Worm (Caenorhabditis elegans) whole organism, early embryonic: Measurements from ENCODE around the gene sqd-1.
"Not testable (repeated sequence)": the region's sequence is repeated elsewhere in the genome, so short reads cannot be mapped to it uniquely, and the experiment has no call there.

Experiments
- B0310.2 ChIP-seq: sonication (generic microtip); optimal IDR thresholded peaks from 2 replicates; lab custom pipeline; 2016; ENCODE audit warnings: mild to moderate bottlenecking, missing genetic modification characterization, missing compliant biosample characterization
- F13C5.2 ChIP-seq: sonication (generic microtip); optimal IDR thresholded peaks from 2 replicates; lab custom pipeline; 2017; ENCODE audit warnings: mild to moderate bottlenecking, missing genetic modification characterization, inconsistent platforms, missing compliant biosample characterization
- aly-1 ChIP-seq: sonication (generic microtip); optimal IDR thresholded peaks from 2 replicates; lab custom pipeline; 2016; ENCODE audit warnings: missing genetic modification characterization, missing compliant biosample characterization
- ama-1 ChIP-seq: fragments of 150-350 bp; optimal IDR thresholded peaks from 2 replicates; lab custom pipeline; 2014
- ceh-13 ChIP-seq: fragments of 200-800 bp; sonication (Bioruptor generic); optimal IDR thresholded peaks from 2 replicates; lab custom pipeline; 2018; ENCODE audit warnings: mild to moderate bottlenecking, missing genetic modification characterization, missing compliant biosample characterization
- ceh-36 ChIP-seq: sonication (generic microtip); optimal IDR thresholded peaks from 2 replicates; lab custom pipeline; 2016; ENCODE audit warnings: missing genetic modification characterization, inconsistent platforms, missing compliant biosample characterization
- ets-7 ChIP-seq: sonication (generic microtip); optimal IDR thresholded peaks from 2 replicates; lab custom pipeline; 2016; ENCODE audit warnings: missing genotype, missing genetic modification characterization, missing compliant biosample characterization
- flt-1 ChIP-seq: fragments of 200-800 bp; sonication (Bioruptor generic); IDR thresholded peaks from 2 replicates; pipeline ENCODE4 v1.3.6; 2022; ENCODE audit warnings: missing genetic modification characterization, missing compliant biosample characterization
- hmbx-1 ChIP-seq: sonication (generic microtip); optimal IDR thresholded peaks from 2 replicates; lab custom pipeline; 2016; ENCODE audit warnings: mild to moderate bottlenecking, missing genetic modification characterization, missing compliant biosample characterization
- hmg-4 ChIP-seq: fragments of 200-800 bp; sonication (Bioruptor generic); optimal IDR thresholded peaks from 2 replicates; lab custom pipeline; 2018; ENCODE audit warnings: mild to moderate bottlenecking, missing genetic modification characterization, missing compliant biosample characterization
- hnd-1 ChIP-seq: sonication (generic microtip); optimal IDR thresholded peaks from 2 replicates; lab custom pipeline; 2016; ENCODE audit warnings: missing genetic modification characterization, missing compliant biosample characterization
- pes-1 ChIP-seq: fragments of 200-800 bp; sonication (Bioruptor generic); IDR thresholded peaks from 2 replicates; pipeline ENCODE4 v1.3.6; 2022; ENCODE audit warnings: missing genetic modification reagents, missing genetic modification characterization, missing compliant biosample characterization
- scrt-1 ChIP-seq: fragments of 200-800 bp; sonication (Bioruptor generic); IDR thresholded peaks from 2 replicates; pipeline ENCODE4 v1.3.6; 2022; ENCODE audit warnings: missing genetic modification characterization, missing compliant biosample characterization
- sea-1 ChIP-seq: fragments of 200-800 bp; sonication (Bioruptor generic); conservative IDR thresholded peaks from 2 replicates; pipeline ENCODE4 v1.3.6; 2022; ENCODE audit warnings: missing genetic modification characterization, missing compliant biosample characterization
- tbx-11 ChIP-seq: fragments of 200-800 bp; sonication (Bioruptor generic); IDR thresholded peaks from 2 replicates; pipeline ENCODE4 v1.3.6; 2022; ENCODE audit warnings: missing genetic modification characterization, missing compliant biosample characterization
- tbx-37 ChIP-seq: fragments of 200-800 bp; sonication (Bioruptor generic); conservative IDR thresholded peaks from 2 replicates; pipeline ENCODE4 v1.3.6; 2022; ENCODE audit warnings: missing genetic modification reagents, missing genetic modification characterization, missing compliant biosample characterization
- tra-4 ChIP-seq: sonication (generic microtip); optimal IDR thresholded peaks from 2 replicates; lab custom pipeline; 2017; ENCODE audit warnings: missing genetic modification characterization, missing compliant biosample characterization

Gene sqd-1

ce11 chrIV:6337353-6337752, 13.4 kb downstream of the sqd-1 start, which contains the start of gene ipla-6:
TSS of gene ipla-6 (plus strand) at chrIV:6337653.
- TF ChIP-seq hnd-1 = no peak
- TF ChIP-seq tbx-11 = no peak
- no peak for TF ChIP-seq B0310.2 (tag; lab: Kevin White, UChicago)
- TF ChIP-seq scrt-1 (GFP tag; lab: Robert Waterston, UW) = no peak
- TF ChIP-seq ama-1 (lab: Kevin White, UChicago) = no peak
- no peak for TF ChIP-seq flt-1 (GFP tag; lab: Robert Waterston, UW)
- TF ChIP-seq pes-1 (GFP tag; lab: Robert Waterston, UW) = no peak
- TF ChIP-seq tra-4 (tag; lab: Kevin White, UChicago) = no peak
- TF ChIP-seq hmbx-1 (tag; lab: Kevin White, UChicago) = no peak
- no peak for TF ChIP-seq sea-1 (GFP tag; lab: Robert Waterston, UW)
- TF ChIP-seq tbx-37 (GFP tag; lab: Robert Waterston, UW) = no peak
- no peak for TF ChIP-seq ets-7 (tag; lab: Kevin White, UChicago)
- TF ChIP-seq hmg-4 (GFP tag; lab: Kevin White, UChicago) = no peak
- TF ChIP-seq F13C5.2 (tag; lab: Kevin White, UChicago) = no peak
- TF ChIP-seq ceh-13 (GFP tag; lab: Kevin White, UChicago) = no peak

- TF ChIP-seq hnd-1 (no peak), ama-1 (lab: Kevin White, UChicago) (no peak), sea-1 (GFP tag; lab: Robert Waterston, UW) (no peak), scrt-1 (GFP tag; lab: Robert Waterston, UW) (no peak), flt-1 (GFP tag; lab: Robert Waterston, UW) (no peak), F13C5.2 (tag; lab: Kevin White, UChicago) (no peak), ets-7 (tag; lab: Kevin White, UChicago) (no peak), aly-1 (tag; lab: Kevin White, UChicago) (no peak), pes-1 (GFP tag; lab: Robert Waterston, UW) (no peak), B0310.2 (tag; lab: Kevin White, UChicago) (no peak), hmg-4 (GFP tag; lab: Kevin White, UChicago) (no peak), tra-4 (tag; lab: Kevin White, UChicago) (no peak), tbx-37 (GFP tag; lab: Robert Waterston, UW) (no peak), ceh-36 (no peak), hmbx-1 (tag; lab: Kevin White, UChicago) (no peak), tbx-11 (no peak), ceh-13 (GFP tag; lab: Kevin White, UChicago) (no peak)
Measured at ce11 chrIV:6342431-6342830, 18.5 kb downstream of the sqd-1 start, which contains the start of gene Y73B6BL.288. TSS of gene Y73B6BL.288 (minus strand) at chrIV:6342531.

- TF ChIP-seq ama-1 (lab: Kevin White, UChicago) (no peak), tbx-11 (no peak), aly-1 (tag; lab: Kevin White, UChicago) (no peak), tbx-37 (GFP tag; lab: Robert Waterston, UW) (no peak), ets-7 (tag; lab: Kevin White, UChicago) (no peak), hnd-1 (no peak), flt-1 (GFP tag; lab: Robert Waterston, UW) (no peak), ceh-36 (no peak), ceh-13 (GFP tag; lab: Kevin White, UChicago) (no peak), sea-1 (GFP tag; lab: Robert Waterston, UW) (no peak), B0310.2 (tag; lab: Kevin White, UChicago) (no peak)
Measured at ce11 chrIV:6342876-6343275, 18.9 kb downstream of the sqd-1 start, which contains the start of gene Y73B6BL.14. TSS of gene Y73B6BL.14 (minus strand) at chrIV:6342976.

DNA sequence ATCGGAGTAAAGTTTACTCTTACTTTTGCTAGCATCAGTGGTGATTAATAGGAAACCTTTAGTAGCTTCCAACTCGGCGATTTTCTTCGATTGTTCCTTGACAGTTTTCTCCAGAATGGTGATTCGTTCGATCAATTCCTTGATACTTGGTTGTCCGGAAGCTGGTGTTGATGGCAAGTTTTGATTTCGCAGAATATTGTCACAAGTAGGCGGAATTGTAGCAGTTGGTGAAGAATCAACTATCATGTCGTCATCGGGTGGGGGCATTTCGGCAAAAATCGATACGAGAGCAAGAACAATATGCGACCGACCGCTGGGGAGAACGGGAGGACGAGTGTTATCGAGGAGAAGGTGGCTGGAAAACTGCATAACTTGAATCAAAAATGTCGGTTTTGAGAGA, 23.2 kb downstream of the sqd-1 start, which contains the start of gene Y73B6BL.289:
Y73B6BL.289 (plus strand) TSS at position 301 of the 400 bp plus-strand sequence.
- not testable (repeated sequence) for TF ChIP-seq flt-1 (GFP tag; lab: Robert Waterston, UW); scrt-1 (GFP tag; lab: Robert Waterston, UW); F13C5.2 (tag; lab: Kevin White, UChicago)

DNA sequence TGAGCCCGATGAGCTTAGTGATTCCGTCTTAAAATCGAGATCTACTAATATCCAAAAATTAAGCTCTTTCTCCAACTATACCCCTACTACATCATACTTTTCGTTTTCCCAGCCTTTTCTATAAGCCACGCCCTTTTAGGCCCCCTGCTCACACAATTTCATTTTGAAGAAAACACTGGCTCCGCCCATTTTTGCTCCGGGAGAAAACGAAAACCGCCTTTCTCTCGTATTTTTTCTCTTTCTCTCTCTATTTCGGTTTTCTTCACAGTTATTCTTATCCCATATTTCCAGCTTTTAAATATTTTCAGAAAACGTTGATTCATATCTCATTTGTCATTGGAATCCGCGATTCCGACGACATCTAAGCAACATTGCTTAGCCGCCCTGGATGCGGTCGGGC, 37.7 kb downstream of the sqd-1 start, which contains the start of gene Y73B6BL.47:
Y73B6BL.47 (plus strand) TSS at position 301 of the 400 bp plus-strand sequence.
- TF ChIP-seq flt-1 (GFP tag; lab: Robert Waterston, UW) = no peak
- no peak for TF ChIP-seq tra-4 (tag; lab: Kevin White, UChicago)
- TF ChIP-seq pes-1 (GFP tag; lab: Robert Waterston, UW) = no peak
- no peak for TF ChIP-seq ets-7 (tag; lab: Kevin White, UChicago)
- no peak for TF ChIP-seq tbx-37 (GFP tag; lab: Robert Waterston, UW)
- no peak for TF ChIP-seq sea-1 (GFP tag; lab: Robert Waterston, UW)
- no peak for TF ChIP-seq tbx-11
- TF ChIP-seq ama-1 (lab: Kevin White, UChicago) = no peak

DNA sequence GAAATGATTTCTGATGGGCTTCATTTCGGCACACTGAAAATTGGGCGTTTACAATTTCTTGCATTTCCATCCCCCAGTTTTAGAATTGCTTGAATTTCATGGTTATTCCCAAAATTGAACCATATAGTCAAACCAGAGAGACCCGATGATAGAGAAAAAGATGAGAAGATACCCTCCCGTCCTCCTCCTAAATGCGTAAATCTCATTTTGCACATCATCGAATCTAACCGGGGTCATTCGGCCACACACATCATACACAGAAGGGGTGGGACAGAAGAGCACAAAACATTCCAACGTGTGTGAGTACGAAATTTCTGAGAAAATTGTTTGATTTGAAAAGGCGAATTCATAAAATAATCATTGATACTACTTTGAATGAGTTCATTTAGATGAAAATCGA, 39.6 kb downstream of the sqd-1 start:
- no peak for TF ChIP-seq sea-1 (GFP tag; lab: Robert Waterston, UW)
- no peak for TF ChIP-seq ceh-13 (GFP tag; lab: Kevin White, UChicago)
- no peak for TF ChIP-seq hmg-4 (GFP tag; lab: Kevin White, UChicago)
- no peak for TF ChIP-seq tbx-37 (GFP tag; lab: Robert Waterston, UW)
- TF ChIP-seq hmbx-1 (tag; lab: Kevin White, UChicago) = no peak
- TF ChIP-seq B0310.2 (tag; lab: Kevin White, UChicago) = no peak
- TF ChIP-seq pes-1 (GFP tag; lab: Robert Waterston, UW) = no peak
- TF ChIP-seq scrt-1 (GFP tag; lab: Robert Waterston, UW) = no peak
- no peak for TF ChIP-seq tra-4 (tag; lab: Kevin White, UChicago)
- TF ChIP-seq tbx-11 = no peak
- no peak for TF ChIP-seq F13C5.2 (tag; lab: Kevin White, UChicago)
- no peak for TF ChIP-seq aly-1 (tag; lab: Kevin White, UChicago)

ce11 chrIV:6365045-6365444, 41.1 kb downstream of the sqd-1 start, which contains the start of gene Y73B6BL.270:
TSS of gene Y73B6BL.270 (plus strand) at chrIV:6365345.
- TF ChIP-seq hmbx-1 (tag; lab: Kevin White, UChicago) (no peak), sea-1 (GFP tag; lab: Robert Waterston, UW) (no peak), ceh-36 (no peak), scrt-1 (GFP tag; lab: Robert Waterston, UW) (no peak), tbx-11 (no peak), ets-7 (tag; lab: Kevin White, UChicago) (no peak)
